Worm (Caenorhabditis elegans) whole organism, L4/young adult: ENCODE results near the gene best-6.

Experiments used
- W03F9.2 ChIP-seq: fragments of 150-350 bp; optimal IDR thresholded peaks from 2 replicates; lab custom pipeline; 2014; ENCODE audit warnings: missing biosample characterization, missing genetic modification characterization
- dao-5 ChIP-seq: sonication (generic microtip); optimal IDR thresholded peaks from 2 replicates; lab custom pipeline; 2016; ENCODE audit warnings: missing genotype, missing genetic modification characterization, moderate library complexity, missing compliant biosample characterization
- him-1 ChIP-seq: sonication (generic microtip); optimal IDR thresholded peaks from 2 replicates; lab custom pipeline; 2016; ENCODE audit warnings: missing genotype, missing genetic modification reagents, missing genetic modification characterization, missing compliant biosample characterization

best-6 gene

ce11 chrIV:4992089-4992488 is 36.8 kb downstream of the best-6 start, which contains the start of gene str-162:
TSS of gene str-162 (plus strand) at chrIV:4992389.
- no peak for TF ChIP-seq him-1 (tag; lab: Kevin White, UChicago)
- TF ChIP-seq W03F9.2: no peak
- TF ChIP-seq dao-5 (tag; lab: Kevin White, UChicago): no peak

- TF ChIP-seq W03F9.2 (no peak), dao-5 (tag; lab: Kevin White, UChicago) (no peak), him-1 (tag; lab: Kevin White, UChicago) (no peak)
Observed at ce11 chrIV:4988531-4988930, 40.3 kb downstream of the best-6 start, which contains the start of gene E03H12.7. TSS of gene E03H12.7 (minus strand) at chrIV:4988631.

ce11 chrIV:4986246-4986645 is 42.6 kb downstream of the best-6 start, which contains the start of gene clec-177:
TSS of gene clec-177 (plus strand) at chrIV:4986546.
- TF ChIP-seq him-1 (tag; lab: Kevin White, UChicago) (no peak), W03F9.2 (no peak), dao-5 (tag; lab: Kevin White, UChicago) (no peak)

ce11 chrIV:4983746-4984145 is 45.1 kb downstream of the best-6 start, which contains the start of gene clec-176:
TSS of gene clec-176 (plus strand) at chrIV:4984046.
- TF ChIP-seq W03F9.2 (no peak), him-1 (tag; lab: Kevin White, UChicago) (no peak), dao-5 (tag; lab: Kevin White, UChicago) (no peak)

ce11 chrIV:4982477-4982876 is 46.4 kb downstream of the best-6 start, which contains the start of gene E03H12.4:
TSS of gene E03H12.4 (plus strand) at chrIV:4982596.
- TF ChIP-seq him-1 (tag; lab: Kevin White, UChicago) (no peak), dao-5 (tag; lab: Kevin White, UChicago) (no peak), W03F9.2 (no peak)

ce11 chrIV:4981027-4981426 is 47.9 kb downstream of the best-6 start, which contains the start of gene srz-24:
TSS of gene srz-24 (minus strand) at chrIV:4981127.
- TF ChIP-seq him-1 (tag; lab: Kevin White, UChicago) (no peak), W03F9.2 (no peak), dao-5 (tag; lab: Kevin White, UChicago) (no peak)

ce11 chrIV:4977176-4977693 is 51.6 kb downstream of the best-6 start, which contains the start of gene E03H12.5:
TSS of gene E03H12.5 (plus strand) at chrIV:4977226.
- no peak for TF ChIP-seq him-1 (tag; lab: Kevin White, UChicago)
- no peak for TF ChIP-seq W03F9.2
- no peak for TF ChIP-seq dao-5 (tag; lab: Kevin White, UChicago)
